Worm (Caenorhabditis elegans) whole organism, late embryonic: ENCODE data around the gene ZK809.1.

Experiments used
- ama-1 ChIP-seq: fragments of 150-350 bp; optimal IDR thresholded peaks from 2 replicates; lab custom pipeline; 2014
- hlh-15 ChIP-seq: sonication (generic microtip); optimal IDR thresholded peaks from 2 replicates; lab custom pipeline; 2016; ENCODE audit warnings: missing genetic modification characterization, missing compliant biosample characterization
- lin-11 ChIP-seq: fragments of 200-800 bp; sonication (Bioruptor generic); optimal IDR thresholded peaks from 2 replicates; lab custom pipeline; 2018; ENCODE audit warnings: mild to moderate bottlenecking, missing genetic modification characterization, missing compliant biosample characterization
- nhr-11 ChIP-seq: fragments of 150-350 bp; optimal IDR thresholded peaks from 2 replicates; lab custom pipeline; 2014; ENCODE audit warnings: missing biosample characterization, missing genetic modification characterization
- pha-4 ChIP-seq: fragments of 150-350 bp; optimal IDR thresholded peaks from 2 replicates; lab custom pipeline; 2018; ENCODE audit warnings: missing biosample characterization, missing genetic modification reagents, missing genetic modification characterization
- ref-2 ChIP-seq: sonication (generic microtip); optimal IDR thresholded peaks from 2 replicates; lab custom pipeline; 2016; ENCODE audit warnings: missing genetic modification characterization, missing compliant biosample characterization

DNA sequence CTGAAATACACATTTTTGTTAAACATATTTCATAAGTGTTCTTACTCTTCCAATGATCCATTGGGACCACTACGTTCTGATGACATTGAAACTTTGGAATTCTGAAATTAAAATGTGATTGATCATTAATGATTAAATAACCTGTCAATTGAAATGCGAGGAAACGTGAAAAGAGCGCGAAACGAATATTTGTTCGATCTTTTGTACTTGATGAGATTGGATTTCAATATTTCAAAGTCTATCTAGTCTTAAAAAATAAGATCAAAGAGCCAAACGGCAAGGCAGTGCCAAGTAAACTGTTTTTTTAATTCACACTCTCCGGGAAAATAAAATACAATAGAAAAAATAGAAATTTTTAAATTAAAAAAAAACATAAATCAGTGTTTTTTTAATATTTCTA is 40.0 kb downstream of the ZK809.1 start, which contains the start of gene ZK792.4:
- TF ChIP-seq ama-1 (lab: Kevin White, UChicago) (no peak), lin-11 (no peak), hlh-15 (tag; lab: Kevin White, UChicago) (no peak), nhr-11 (tag; lab: Kevin White, UChicago) (no peak), pha-4 (tag; lab: Kevin White, UChicago) (no peak), ref-2 (tag; lab: Kevin White, UChicago) (no peak)
